Fruit fly (Drosophila melanogaster) whole organism: ENCODE data around the gene Spindly.

Experiments
- CG8478 ChIP-seq: fragments of >200 bp; optimal IDR thresholded peaks from 2 replicates; lab custom pipeline; 2018; ENCODE audit warnings: inconsistent platforms
- Dll ChIP-seq: fragments of >200 bp; optimal IDR thresholded peaks from 2 replicates; lab custom pipeline; 2017
- EcR ChIP-seq, 2 experiments: fragments of >200 bp; optimal IDR thresholded peaks; 2 replicates each; lab custom pipeline; 2017; ENCODE audit warnings: missing biosample characterization in 2 of 2, missing genetic modification characterization in 2 of 2, missing genetic modification reagents in 2 of 2
- pan ChIP-seq: fragments of >200 bp; optimal IDR thresholded peaks from 2 replicates; lab custom pipeline; 2017
- psq ChIP-seq: fragments of >200 bp; optimal IDR thresholded peaks from 2 replicates; lab custom pipeline; 2017
- usp ChIP-seq: fragments of >200 bp; optimal IDR thresholded peaks from 2 replicates; lab custom pipeline; 2017; ENCODE audit warnings: missing biosample characterization, missing genetic modification characterization, mixed read lengths

DNA sequence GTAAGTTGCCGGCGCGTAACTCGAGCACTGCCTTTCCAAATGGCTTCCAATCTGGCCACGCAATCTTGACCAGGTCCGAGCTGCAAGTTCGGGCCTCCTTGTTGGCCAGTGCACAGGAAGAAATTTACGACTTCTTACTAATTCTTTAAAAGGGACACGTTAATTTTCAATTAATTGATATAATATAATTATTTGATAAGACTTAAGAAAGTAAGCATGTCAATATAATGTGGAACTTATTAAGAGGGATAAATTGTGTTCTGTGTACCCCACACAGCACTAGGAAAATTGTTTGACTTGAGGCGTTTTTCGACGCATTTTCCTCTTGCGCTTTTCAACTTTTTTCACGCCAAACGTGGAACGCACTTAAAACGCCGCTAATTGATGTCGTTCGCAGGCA, 44.6 kb downstream of the Spindly start:
- TF ChIP-seq pan = no peak
- TF ChIP-seq psq = no peak
- TF ChIP-seq CG8478 (lab: Kevin White, UChicago) = no peak
- no peak for TF ChIP-seq Dll (lab: Kevin White, UChicago)
- TF ChIP-seq usp (GFP tag; lab: Kevin White, UChicago) = no peak
- no peak for TF ChIP-seq EcR (GFP tag; optimal IDR thresholded peaks at IDR 0.05; lab: Kevin White, UChicago)
